Worm (Caenorhabditis elegans): ENCODE measurements around the gene dpff-1.

DNA sequence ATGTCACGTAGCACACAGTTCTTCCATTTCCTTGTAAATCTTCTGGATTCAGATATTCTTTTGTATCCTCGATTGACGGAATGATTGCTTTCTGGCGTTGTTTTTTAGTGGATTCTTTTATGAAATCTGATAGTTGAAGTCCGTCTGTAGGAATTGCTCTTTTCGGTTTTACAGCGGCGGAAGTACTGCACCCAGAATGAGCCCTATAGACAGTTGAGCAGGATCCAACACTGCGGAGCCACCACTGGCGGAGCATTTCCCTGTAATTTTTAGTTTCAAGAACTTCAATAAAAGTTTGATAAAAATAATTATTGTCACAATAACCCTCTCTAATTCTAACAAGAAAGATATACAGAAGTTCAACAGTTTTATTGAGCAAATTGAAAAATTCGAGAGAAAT, 39.7 kb upstream of the dpff-1 start, which contains the start of gene F25B5.5:
- TF ChIP-seq unc-62 (GFP tag; optimal IDR thresholded peaks at IDR 0.05) (no peak), ceh-43 (GFP tag; optimal IDR thresholded peaks at IDR 0.05) (no peak), ztf-11 (tag; optimal IDR thresholded peaks at IDR 0.05) (no peak), lsy-2 (tag; optimal IDR thresholded peaks at IDR 0.05) (no peak), nhr-2 (tag; optimal IDR thresholded peaks at IDR 0.05) (no peak), M03D4.4 (tag; optimal IDR thresholded peaks at IDR 0.05) (no peak), elt-3 (tag; optimal IDR thresholded peaks at IDR 0.05) (no peak), lin-13 (tag; optimal IDR thresholded peaks at IDR 0.05) (no peak), unc-39 (tag; optimal IDR thresholded peaks at IDR 0.05) (no peak), mls-2 (tag; optimal IDR thresholded peaks at IDR 0.05) (no peak), mep-1 (tag; optimal IDR thresholded peaks at IDR 0.05) (no peak), ces-1 (GFP tag; optimal IDR thresholded peaks at IDR 0.05) (no peak)

Data from whole organism, mixed stage, embryonic.